Worm (Caenorhabditis elegans): ENCODE measurements around the gene cutl-28.

- TF ChIP-seq fkh-10 (GFP tag; optimal IDR thresholded peaks at IDR 0.05) (no peak), nhr-11 (tag; optimal IDR thresholded peaks at IDR 0.05) (no peak), nhr-28 (tag; optimal IDR thresholded peaks at IDR 0.05) (no peak), nhr-76 (tag; optimal IDR thresholded peaks at IDR 0.05) (no peak), elt-3 (tag; optimal IDR thresholded peaks at IDR 0.05) (no peak), nhr-77 (tag; optimal IDR thresholded peaks at IDR 0.05) (no peak), hmg-11 (tag; optimal IDR thresholded peaks at IDR 0.05) (no peak), pqm-1 (tag; optimal IDR thresholded peaks at IDR 0.05) (peak; percentile 83), unc-62 (GFP tag; optimal IDR thresholded peaks at IDR 0.05) (no peak), nhr-237 (tag; optimal IDR thresholded peaks at IDR 0.05) (no peak), fos-1 (tag; optimal IDR thresholded peaks at IDR 0.05) (no peak), fkh-2 (tag; optimal IDR thresholded peaks at IDR 0.05) (no peak)
Measured at ce11 chrIV:675471-676159, 8.7 kb upstream of the cutl-28 start, which contains the start of the genes K11H12.4 and K11H12.10.
